Fruit fly (Drosophila melanogaster) whole organism, embryonic: ENCODE data around the gene Sem1.

Experiments
- Asciz ChIP-seq: fragments of 200-800 bp; sonication (Bioruptor generic); optimal IDR thresholded peaks from 2 replicates; lab custom pipeline; 2017; ENCODE audit warnings: missing biosample characterization, mild to moderate bottlenecking, missing genetic modification characterization, missing genetic modification reagents
- Atf-2 ChIP-seq: fragments of 200-800 bp; sonication (Bioruptor generic); optimal IDR thresholded peaks from 2 replicates; lab custom pipeline; 2016; ENCODE audit warnings: missing biosample characterization, missing genetic modification characterization
- CG10366 ChIP-seq: fragments of 200-800 bp; sonication (Bioruptor generic); IDR thresholded peaks from 2 replicates; pipeline ENCODE4 v1.3.6; 2022; ENCODE audit warnings: missing biosample characterization, missing genetic modification characterization
- CG10543 ChIP-seq: fragments of 200-800 bp; sonication (Bioruptor generic); optimal IDR thresholded peaks from 3 replicates; lab custom pipeline; 2017; ENCODE audit warnings: missing biosample characterization, mild to moderate bottlenecking, missing genetic modification characterization, moderate library complexity
- CG11398 ChIP-seq: fragments of 200-800 bp; sonication (Bioruptor generic); optimal IDR thresholded peaks from 2 replicates; lab custom pipeline; 2016; ENCODE audit warnings: missing biosample characterization, missing genetic modification characterization
- CG12769 ChIP-seq: fragments of 200-800 bp; sonication (Bioruptor generic); optimal IDR thresholded peaks from 2 replicates; lab custom pipeline; 2019; ENCODE audit warnings: missing biosample characterization, mild to moderate bottlenecking, missing genetic modification characterization, moderate library complexity
- CG1529 ChIP-seq: fragments of 200-800 bp; sonication (Bioruptor generic); optimal IDR thresholded peaks from 3 replicates; lab custom pipeline; 2018; ENCODE audit warnings: missing biosample characterization, missing genetic modification characterization
- CG1647 ChIP-seq: fragments of 200-800 bp; sonication (Bioruptor generic); optimal IDR thresholded peaks from 3 replicates; lab custom pipeline; 2016; ENCODE audit warnings: missing biosample characterization, missing genetic modification characterization
- CG16779 ChIP-seq: fragments of 200-800 bp; sonication (Bioruptor generic); IDR thresholded peaks from 2 replicates; pipeline ENCODE4 v1.3.6; 2022; ENCODE audit warnings: missing biosample characterization, missing genetic modification characterization
- CG2129 ChIP-seq: fragments of 200-800 bp; sonication (Bioruptor generic); IDR thresholded peaks from 2 replicates; pipeline ENCODE4 v1.3.6; 2022; ENCODE audit warnings: missing biosample characterization, missing genetic modification characterization; ENCODE audit not compliant: partially characterized antibody
- CG30431 ChIP-seq: fragments of 200-800 bp; sonication (Bioruptor generic); optimal IDR thresholded peaks from 2 replicates; lab custom pipeline; 2017; ENCODE audit warnings: missing biosample characterization, missing genetic modification characterization
- CG31224 ChIP-seq: fragments of 200-800 bp; sonication (Bioruptor generic); IDR thresholded peaks from 2 replicates; pipeline ENCODE4 v1.3.6; 2022; ENCODE audit warnings: missing biosample characterization, missing genetic modification characterization
- CG3163 ChIP-seq: fragments of 200-800 bp; sonication (Bioruptor generic); optimal IDR thresholded peaks from 3 replicates; lab custom pipeline; 2016; ENCODE audit warnings: missing biosample characterization, missing genetic modification characterization
- CG34422 ChIP-seq: fragments of 200-800 bp; sonication (Bioruptor generic); IDR thresholded peaks from 3 replicates; pipeline ENCODE4 v1.3.6; 2022; ENCODE audit warnings: missing biosample characterization, missing genetic modification characterization
- CG3995 ChIP-seq: fragments of 200-800 bp; sonication (Bioruptor generic); optimal IDR thresholded peaks from 3 replicates; lab custom pipeline; 2016; ENCODE audit warnings: missing biosample characterization, missing genetic modification characterization
- CG4328 ChIP-seq: fragments of 200-800 bp; sonication (Bioruptor generic); optimal IDR thresholded peaks from 3 replicates; lab custom pipeline; 2017; ENCODE audit warnings: missing biosample characterization, missing genetic modification reagents, missing genetic modification characterization
- CG6654 ChIP-seq: fragments of 200-800 bp; sonication (Bioruptor generic); optimal IDR thresholded peaks from 2 replicates; lab custom pipeline; 2017; ENCODE audit warnings: missing biosample characterization, mild to moderate bottlenecking, missing genetic modification characterization
- CG7372 ChIP-seq: fragments of 200-800 bp; sonication (Bioruptor generic); IDR thresholded peaks from 2 replicates; pipeline ENCODE4 v1.3.6; 2022; ENCODE audit warnings: missing biosample characterization, missing genetic modification characterization
- CG7556 ChIP-seq: fragments of 200-800 bp; sonication (Bioruptor generic); optimal IDR thresholded peaks from 2 replicates; lab custom pipeline; 2017; ENCODE audit warnings: missing biosample characterization, mild to moderate bottlenecking, missing genetic modification characterization
- CG8359 ChIP-seq: fragments of 200-800 bp; sonication (Bioruptor generic); optimal IDR thresholded peaks from 2 replicates; lab custom pipeline; 2017; ENCODE audit warnings: missing biosample characterization, mild to moderate bottlenecking, missing genetic modification characterization, borderline replicate concordance
- CG8388 ChIP-seq: fragments of 200-800 bp; sonication (Bioruptor generic); optimal IDR thresholded peaks from 2 replicates; lab custom pipeline; 2019; ENCODE audit warnings: missing biosample characterization, mild to moderate bottlenecking, missing genetic modification characterization, moderate library complexity
- CG9932 ChIP-seq: fragments of 200-800 bp; sonication (Bioruptor generic); IDR thresholded peaks from 2 replicates; pipeline ENCODE4 v1.3.6; 2022; ENCODE audit warnings: missing biosample characterization, missing genetic modification characterization
- CTCF ChIP-seq: fragments of 200-800 bp; sonication (Bioruptor generic); optimal IDR thresholded peaks from 2 replicates; lab custom pipeline; 2017; ENCODE audit warnings: missing biosample characterization, mild to moderate bottlenecking, missing genetic modification characterization, moderate library complexity
- Chrac-16 ChIP-seq: fragments of 200-800 bp; sonication (Bioruptor generic); optimal IDR thresholded peaks from 3 replicates; lab custom pipeline; 2016; ENCODE audit warnings: missing biosample characterization, missing genetic modification characterization
- Dbx ChIP-seq: fragments of 200-800 bp; sonication (Bioruptor generic); IDR thresholded peaks from 3 replicates; pipeline ENCODE4 v1.3.6; 2022; ENCODE audit warnings: missing biosample characterization, missing genetic modification characterization
- ERR ChIP-seq: fragments of 200-800 bp; sonication (Bioruptor generic); optimal IDR thresholded peaks from 2 replicates; lab custom pipeline; 2016; ENCODE audit warnings: missing biosample characterization, missing genetic modification characterization
- Elba2 ChIP-seq: fragments of 200-800 bp; sonication (Bioruptor generic); optimal IDR thresholded peaks from 3 replicates; lab custom pipeline; 2016; ENCODE audit warnings: missing biosample characterization, missing genetic modification characterization
- Gsc ChIP-seq: fragments of 200-800 bp; sonication (Bioruptor generic); IDR thresholded peaks from 2 replicates; pipeline ENCODE4 v1.3.6; 2022; ENCODE audit warnings: missing biosample characterization, missing genetic modification characterization
- Kr ChIP-seq: fragments of 200-800 bp; sonication (Bioruptor generic); optimal IDR thresholded peaks from 2 replicates; lab custom pipeline; 2017; ENCODE audit warnings: missing biosample characterization, mild to moderate bottlenecking, missing genetic modification characterization
- MESR4 ChIP-seq: fragments of 200-800 bp; sonication (Bioruptor generic); optimal IDR thresholded peaks from 2 replicates; lab custom pipeline; 2018; ENCODE audit warnings: missing biosample characterization, mild to moderate bottlenecking, missing genetic modification characterization, moderate library complexity
- Nf-YA ChIP-seq: fragments of 200-800 bp; sonication (Bioruptor generic); IDR thresholded peaks from 2 replicates; pipeline ENCODE4 v1.3.6; 2022; ENCODE audit warnings: missing biosample characterization, missing genetic modification characterization
- Oaz ChIP-seq: fragments of 200-800 bp; sonication (Bioruptor generic); IDR thresholded peaks from 2 replicates; pipeline ENCODE4 v1.3.6; 2022; ENCODE audit warnings: missing biosample characterization, missing genetic modification characterization
- Usf ChIP-seq: fragments of 200-800 bp; sonication (Bioruptor generic); optimal IDR thresholded peaks from 2 replicates; lab custom pipeline; 2017; ENCODE audit warnings: missing genotype, missing biosample characterization, missing genetic modification characterization
- ac ChIP-seq: fragments of 200-800 bp; sonication (Bioruptor generic); optimal IDR thresholded peaks from 3 replicates; lab custom pipeline; 2017; ENCODE audit warnings: missing biosample characterization, mild to moderate bottlenecking, missing genetic modification characterization
- cato ChIP-seq: fragments of 200-800 bp; sonication (Bioruptor generic); optimal IDR thresholded peaks from 2 replicates; lab custom pipeline; 2016; ENCODE audit warnings: missing biosample characterization, missing genetic modification characterization, borderline replicate concordance
- dimm ChIP-seq: fragments of 200-800 bp; sonication (Bioruptor generic); IDR thresholded peaks from 2 replicates; pipeline ENCODE4 v1.3.6; 2022; ENCODE audit warnings: missing biosample characterization, missing genetic modification characterization
- gce ChIP-seq: fragments of 200-800 bp; sonication (Bioruptor generic); IDR thresholded peaks from 3 replicates; pipeline ENCODE4 v1.3.6; 2022; ENCODE audit warnings: missing biosample characterization, missing genetic modification characterization
- ind ChIP-seq: fragments of 200-800 bp; sonication (Bioruptor generic); optimal IDR thresholded peaks from 3 replicates; lab custom pipeline; 2016; ENCODE audit warnings: missing biosample characterization, missing genetic modification characterization
- kay ChIP-seq: fragments of 200-800 bp; sonication (Bioruptor generic); optimal IDR thresholded peaks from 2 replicates; lab custom pipeline; 2016; ENCODE audit warnings: missing biosample characterization, missing genetic modification characterization
- lab ChIP-seq: fragments of 200-800 bp; sonication (Bioruptor generic); optimal IDR thresholded peaks from 3 replicates; lab custom pipeline; 2017; ENCODE audit warnings: missing biosample characterization, missing genetic modification characterization, mild to moderate bottlenecking, moderate library complexity, missing genetic modification reagents
- maf-S ChIP-seq: fragments of 200-800 bp; sonication (Bioruptor generic); optimal IDR thresholded peaks from 2 replicates; lab custom pipeline; 2016; ENCODE audit warnings: missing biosample characterization, missing genetic modification characterization
- pnt ChIP-seq: fragments of 200-800 bp; sonication (Bioruptor generic); optimal IDR thresholded peaks from 3 replicates; lab custom pipeline; 2016; ENCODE audit warnings: missing biosample characterization, missing genetic modification characterization
- ranshi ChIP-seq: fragments of 200-800 bp; sonication (Bioruptor generic); IDR thresholded peaks from 2 replicates; pipeline ENCODE4 v1.3.6; 2022; ENCODE audit warnings: missing biosample characterization, missing genetic modification characterization
- sc ChIP-seq, 3 experiments: fragments of >200 bp in 2 of 3; fragments of 200-800 bp in 1 of 3; sonication (Bioruptor generic) in 1 of 3; optimal IDR thresholded peaks; 2 replicates in 2 of 3; 3 replicates in 1 of 3; lab custom pipeline; 2017; ENCODE audit warnings: mild to moderate bottlenecking in 1 of 3, missing biosample characterization in 1 of 3, missing genetic modification characterization in 1 of 3, missing genetic modification reagents in 1 of 3
- schlank ChIP-seq: fragments of 200-800 bp; sonication (Bioruptor generic); optimal IDR thresholded peaks from 2 replicates; lab custom pipeline; 2018; ENCODE audit warnings: missing biosample characterization, mild to moderate bottlenecking, missing genetic modification characterization
- seq ChIP-seq: fragments of 200-800 bp; sonication (Bioruptor generic); IDR thresholded peaks from 2 replicates; pipeline ENCODE4 v1.3.6; 2022; ENCODE audit warnings: missing biosample characterization, missing genetic modification characterization
- slp2 ChIP-seq: fragments of 200-800 bp; sonication (Bioruptor generic); optimal IDR thresholded peaks from 2 replicates; lab custom pipeline; 2016; ENCODE audit warnings: missing biosample characterization, missing genetic modification characterization
- sr ChIP-seq: fragments of 200-800 bp; sonication (Bioruptor generic); IDR thresholded peaks from 3 replicates; pipeline ENCODE4 v1.3.6; 2022; ENCODE audit warnings: missing biosample characterization, missing genetic modification characterization
- tna ChIP-seq: fragments of 200-800 bp; sonication (Bioruptor generic); IDR thresholded peaks from 2 replicates; pipeline ENCODE4 v1.3.6; 2022; ENCODE audit warnings: missing biosample characterization, missing genetic modification characterization; ENCODE audit not compliant: partially characterized antibody
- trh ChIP-seq: fragments of 200-800 bp; sonication (Bioruptor generic); optimal IDR thresholded peaks from 2 replicates; lab custom pipeline; 2016; ENCODE audit warnings: missing biosample characterization, missing genetic modification characterization
- wdn ChIP-seq: fragments of 200-800 bp; sonication (Bioruptor generic); IDR thresholded peaks from 2 replicates; pipeline ENCODE4 v1.3.6; 2022; ENCODE audit warnings: missing biosample characterization, missing genetic modification characterization

The Sem1 gene

dm6 chr2L:7049009-7049647 is 14.7 kb upstream of the Sem1 start (continued):
- TF ChIP-seq Oaz (GFP tag; lab: Robert Waterston, UW) (no peak), seq (peak; percentile 78), CG8388 (GFP tag; lab: Kevin White, UChicago) (no peak), Chrac-16 (GFP tag; lab: Kevin White, UChicago) (no peak), pnt (no peak), CG4328 (GFP tag; lab: Kevin White, UChicago) (no peak), Asciz (GFP tag; lab: Kevin White, UChicago) (no peak), gce (GFP tag; lab: Robert Waterston, UW) (no peak), Elba2 (GFP tag; lab: Kevin White, UChicago) (peak; percentile 30), wdn (GFP tag; lab: Robert Waterston, UW) (0 out of 2 replicates have a peak, but pooled peaks have one; percentile 14), CG3163 (GFP tag; lab: Kevin White, UChicago) (peak; percentile 3), MESR4 (peak; percentile 51), trh (GFP tag; lab: Kevin White, UChicago) (no peak), CG30431 (GFP tag; lab: Kevin White, UChicago) (no peak), Usf (GFP tag; lab: Kevin White, UChicago) (no peak), ERR (GFP tag; lab: Kevin White, UChicago) (peak; percentile 48), CG34422 (GFP tag; lab: Robert Waterston, UW) (0 out of 3 replicates have a peak, but pooled peaks have one; percentile 25), ranshi (GFP tag; lab: Robert Waterston, UW) (no peak; the same call in 1 of the 2 replicates), ac (GFP tag; lab: Kevin White, UChicago) (no peak), Nf-YA (GFP tag; lab: Robert Waterston, UW) (no peak), CTCF (GFP tag; lab: Kevin White, UChicago) (no peak), CG11398 (GFP tag; lab: Kevin White, UChicago) (peak; percentile 28), CG2129 (GFP tag; lab: Robert Waterston, UW) (no peak), tna (GFP tag; lab: Robert Waterston, UW) (peak; percentile 100), CG9932 (GFP tag; lab: Robert Waterston, UW) (peak; percentile 53), CG6654 (GFP tag; lab: Kevin White, UChicago) (no peak), Kr (no peak), CG12769 (tag; lab: Kevin White, UChicago) (no peak), CG10543 (GFP tag; lab: Kevin White, UChicago) (peak; percentile 2), sc (optimal IDR thresholded peaks at IDR 0.05; lab: Kevin White, UChicago) (no peak), sc (GFP tag; optimal IDR thresholded peaks at IDR 0.05; lab: Kevin White, UChicago) (no peak), Gsc (no peak), Atf-2 (no peak), CG16779 (no peak), kay (GFP tag; lab: Kevin White, UChicago) (no peak), CG8359 (GFP tag; lab: Kevin White, UChicago) (no peak), schlank (tag; lab: Kevin White, UChicago) (no peak), slp2 (GFP tag; lab: Kevin White, UChicago) (no peak), CG3995 (GFP tag; lab: Kevin White, UChicago) (peak; percentile 7), Dbx (GFP tag; lab: Robert Waterston, UW) (peak; percentile 67; the same call in 1 of the 3 replicates), CG31224 (GFP tag; lab: Robert Waterston, UW) (no peak), lab (peak; percentile 38), dimm (GFP tag; lab: Robert Waterston, UW) (no peak), sr (GFP tag; lab: Robert Waterston, UW) (peak; percentile 13; the same call in 1 of the 3 replicates), CG7372 (GFP tag; lab: Robert Waterston, UW) (no peak), CG7556 (peak; percentile 1), CG10366 (GFP tag; lab: Robert Waterston, UW) (no peak), maf-S (GFP tag; lab: Kevin White, UChicago) (no peak), CG1647 (GFP tag; lab: Kevin White, UChicago) (no peak), CG1529 (no peak), ind (no peak), cato (GFP tag; lab: Kevin White, UChicago) (no peak)
